Worm (Caenorhabditis elegans) whole organism, L4 larva: ENCODE data around the gene fbxb-48.

ENCODE experiments used
- T26A8.4 ChIP-seq: fragments of 200-800 bp; sonication (Bioruptor generic); IDR thresholded peaks from 2 replicates; pipeline ENCODE4 v1.3.6; 2022; ENCODE audit warnings: missing genetic modification characterization, missing compliant biosample characterization
- Y5F2A.4 ChIP-seq: fragments of 200-800 bp; sonication (Bioruptor generic); optimal IDR thresholded peaks from 2 replicates; lab custom pipeline; 2018; ENCODE audit warnings: mild to moderate bottlenecking, missing genetic modification characterization, missing compliant biosample characterization
- ZK546.5 ChIP-seq, 2 experiments: sonication (generic microtip); optimal IDR thresholded peaks; 2 replicates each; lab custom pipeline; 2017; ENCODE audit warnings: missing biosample characterization in 2 of 2, missing genetic modification characterization in 2 of 2
- aha-1 ChIP-seq: fragments of 150-350 bp; peaks from one replicate; lab custom pipeline; 2014; ENCODE audit warnings: missing biosample characterization, missing genetic modification characterization
- ama-1 ChIP-seq: fragments of 150-350 bp; optimal IDR thresholded peaks from 2 replicates; lab custom pipeline; 2014; ENCODE audit warnings: inconsistent platforms, mixed read lengths
- ceh-62 ChIP-seq: sonication (generic microtip); optimal IDR thresholded peaks from 2 replicates; lab custom pipeline; 2017; ENCODE audit warnings: missing biosample characterization, missing genetic modification characterization
- ceh-82 ChIP-seq: sonication (generic microtip); optimal IDR thresholded peaks from 2 replicates; lab custom pipeline; 2017; ENCODE audit warnings: missing biosample characterization, missing genetic modification characterization
- daf-12 ChIP-seq: fragments of 150-350 bp; optimal IDR thresholded peaks from 2 replicates; lab custom pipeline; 2014; ENCODE audit warnings: missing biosample characterization, missing genetic modification reagents, missing genetic modification characterization
- daf-16 ChIP-seq, 3 experiments: sonication (generic microtip); optimal IDR thresholded peaks; 2 replicates each; lab custom pipeline; 2016 to 2017; ENCODE audit warnings: missing genetic modification characterization in 3 of 3, missing genetic modification reagents in 3 of 3, mild to moderate bottlenecking in 2 of 3, missing compliant biosample characterization in 2 of 3, missing biosample characterization in 1 of 3, moderate library complexity in 1 of 3
- dmd-6 ChIP-seq: fragments of 200-800 bp; sonication (Bioruptor generic); IDR thresholded peaks from 2 replicates; pipeline ENCODE4 v1.3.6; 2022; ENCODE audit warnings: missing genetic modification reagents, missing genetic modification characterization, missing compliant biosample characterization
- dmd-9 ChIP-seq: fragments of 200-800 bp; sonication (Bioruptor generic); IDR thresholded peaks from 2 replicates; pipeline ENCODE4 v1.3.6; 2022; ENCODE audit warnings: missing genetic modification reagents, missing genetic modification characterization, missing compliant biosample characterization
- dpl-1 ChIP-seq: fragments of 150-350 bp; optimal IDR thresholded peaks from 2 replicates; lab custom pipeline; 2014; ENCODE audit warnings: missing biosample characterization, missing genetic modification reagents, missing genetic modification characterization
- duxl-1 ChIP-seq: sonication (generic microtip); optimal IDR thresholded peaks from 2 replicates; lab custom pipeline; 2016; ENCODE audit warnings: mild to moderate bottlenecking, missing genetic modification characterization, moderate library complexity, missing compliant biosample characterization; ENCODE audit not compliant: poor library complexity
- dve-1 ChIP-seq: sonication (generic microtip); optimal IDR thresholded peaks from 2 replicates; lab custom pipeline; 2017; ENCODE audit warnings: antibody characterized with exemption, mild to moderate bottlenecking, missing genetic modification characterization, missing compliant biosample characterization; ENCODE audit not compliant: insufficient read depth
- egl-43 ChIP-seq: fragments of 200-800 bp; sonication (Bioruptor generic); IDR thresholded peaks from 2 replicates; pipeline ENCODE4 v1.3.6; 2022; ENCODE audit warnings: missing genetic modification reagents, missing genetic modification characterization, missing compliant biosample characterization
- fos-1 ChIP-seq: fragments of 150-350 bp; optimal IDR thresholded peaks from 2 replicates; lab custom pipeline; 2014; ENCODE audit warnings: missing biosample characterization, missing genetic modification characterization
- hlh-11 ChIP-seq: fragments of 200-800 bp; sonication (Bioruptor generic); optimal IDR thresholded peaks from 2 replicates; lab custom pipeline; 2018; ENCODE audit warnings: mild to moderate bottlenecking, missing genetic modification characterization, missing compliant biosample characterization
- lin-38 ChIP-seq: fragments of 200-800 bp; sonication (Bioruptor generic); IDR thresholded peaks from 2 replicates; pipeline ENCODE4 v1.3.6; 2022; ENCODE audit warnings: missing genetic modification reagents, missing genetic modification characterization, missing compliant biosample characterization
- mdl-1 ChIP-seq, 2 experiments: fragments of 150-350 bp in 1 of 2; sonication (generic microtip) in 1 of 2; optimal IDR thresholded peaks; 2 replicates each; lab custom pipeline; 2014 to 2017; ENCODE audit warnings: missing biosample characterization in 2 of 2, missing genetic modification characterization in 2 of 2
- mdt-29 ChIP-seq: fragments of 200-800 bp; sonication (Bioruptor generic); IDR thresholded peaks from 2 replicates; pipeline ENCODE4 v1.3.6; 2022; ENCODE audit warnings: missing genetic modification reagents, missing genetic modification characterization, missing compliant biosample characterization
- nhr-10 ChIP-seq: fragments of 150-350 bp; optimal IDR thresholded peaks from 2 replicates; lab custom pipeline; 2014; ENCODE audit warnings: missing biosample characterization, missing genetic modification characterization
- nhr-102 ChIP-seq: sonication (generic microtip); optimal IDR thresholded peaks from 2 replicates; lab custom pipeline; 2016; ENCODE audit warnings: mild to moderate bottlenecking, missing genetic modification characterization, moderate library complexity, missing compliant biosample characterization
- nhr-11 ChIP-seq: fragments of 150-350 bp; optimal IDR thresholded peaks from 2 replicates; lab custom pipeline; 2014; ENCODE audit warnings: missing biosample characterization, missing genetic modification characterization
- nhr-28 ChIP-seq: fragments of 150-350 bp; optimal IDR thresholded peaks from 2 replicates; lab custom pipeline; 2014; ENCODE audit warnings: missing biosample characterization, missing genetic modification characterization
- nhr-42 ChIP-seq: fragments of 200-800 bp; sonication (Bioruptor generic); IDR thresholded peaks from 2 replicates; pipeline ENCODE4 v1.3.6; 2022; ENCODE audit warnings: missing genetic modification characterization, missing compliant biosample characterization
- nhr-76 ChIP-seq: fragments of 150-350 bp; optimal IDR thresholded peaks from 2 replicates; lab custom pipeline; 2014; ENCODE audit warnings: missing biosample characterization, missing genetic modification characterization
- php-3 ChIP-seq: fragments of 200-800 bp; sonication (Bioruptor generic); IDR thresholded peaks from 2 replicates; pipeline ENCODE4 v1.3.6; 2022; ENCODE audit warnings: missing genetic modification reagents, missing genetic modification characterization, missing compliant biosample characterization
- pqm-1 ChIP-seq: sonication (generic microtip); optimal IDR thresholded peaks from 2 replicates; lab custom pipeline; 2017; ENCODE audit warnings: missing biosample characterization, missing genetic modification characterization
- spr-1 ChIP-seq: sonication (generic microtip); optimal IDR thresholded peaks from 2 replicates; lab custom pipeline; 2016; ENCODE audit warnings: mild to moderate bottlenecking, missing genetic modification characterization, missing compliant biosample characterization
- spr-3 ChIP-seq: fragments of 200-800 bp; sonication (Bioruptor generic); optimal IDR thresholded peaks from 2 replicates; lab custom pipeline; 2018; ENCODE audit warnings: mild to moderate bottlenecking, missing genetic modification characterization, missing compliant biosample characterization
- unc-62 ChIP-seq, 3 experiments: fragments of 150-350 bp in 1 of 3; sonication (generic microtip); optimal IDR thresholded peaks in 2 of 3; peaks in 1 of 3; 1 replicate in 1 of 3; 2 replicates in 2 of 3; lab custom pipeline; 2014 to 2017; ENCODE audit warnings: missing biosample characterization in 3 of 3, missing genetic modification characterization in 3 of 3, missing genetic modification reagents in 3 of 3, missing genotype in 1 of 3
- zip-2 ChIP-seq: fragments of 150-350 bp; optimal IDR thresholded peaks from 2 replicates; lab custom pipeline; 2014; ENCODE audit warnings: missing biosample characterization, missing genetic modification characterization
- ztf-11 ChIP-seq: fragments of 150-350 bp; optimal IDR thresholded peaks from 2 replicates; lab custom pipeline; 2014; ENCODE audit warnings: missing biosample characterization, missing genetic modification characterization

fbxb-48 gene

ce11 chrII:1731932-1732331 is 12.9 kb upstream of the fbxb-48 start, which contains the start of gene ceh-82:
Gene ceh-82 (plus strand): TSS chrII:1732232.
- TF ChIP-seq ceh-62 (tag; lab: Kevin White, UChicago) (no peak), dmd-9 (GFP tag; lab: Robert Waterston, UW) (no peak), fos-1 (tag; lab: Kevin White, UChicago) (no peak), Y5F2A.4 (no peak), nhr-102 (no peak), dve-1 (no peak), egl-43 (GFP tag; lab: Robert Waterston, UW) (no peak), daf-12 (tag; lab: Kevin White, UChicago) (no peak)

ce11 chrII:1730103-1730502 is 11.1 kb upstream of the fbxb-48 start, which contains the start of gene ceh-81:
Gene ceh-81 (plus strand): TSS chrII:1730403.
- TF ChIP-seq unc-62 (GFP tag; optimal IDR thresholded peaks at IDR 0.05 in 1 of 2; lab: Kevin White, UChicago) (peak in 1 of 2 experiments; percentile 23), unc-62 (tag; optimal IDR thresholded peaks at IDR 0.05; lab: Kevin White, UChicago) (no peak), lin-38 (no peak)

ce11 chrII:1728253-1728652 is 9.2 kb upstream of the fbxb-48 start, which contains the start of gene btb-9:
Gene btb-9 (plus strand): TSS chrII:1728506.
- TF ChIP-seq pqm-1 (tag; lab: Kevin White, UChicago): peak; percentile 96
- no peak for TF ChIP-seq T26A8.4 (GFP tag; lab: Robert Waterston, UW)
- TF ChIP-seq duxl-1 (tag; lab: Kevin White, UChicago): peak; percentile 4
- no peak for TF ChIP-seq ztf-11 (tag; lab: Kevin White, UChicago)
- peak; percentile 84 for TF ChIP-seq nhr-28
- peak; percentile 72 for TF ChIP-seq dmd-6 (GFP tag; lab: Robert Waterston, UW)
- TF ChIP-seq hlh-11 (tag; lab: Kevin White, UChicago): peak; percentile 51
- 0 out of 2 replicates have a peak, but pooled peaks have one; percentile 11 for TF ChIP-seq php-3
- peak; percentile 9 for TF ChIP-seq aha-1 (tag; lab: Kevin White, UChicago)
- no peak for TF ChIP-seq daf-16 (GFP tag; optimal IDR thresholded peaks at IDR 0.05; lab: Kevin White, UChicago)
- peak; percentile 58 for TF ChIP-seq daf-16 (tag; optimal IDR thresholded peaks at IDR 0.05; lab: Kevin White, UChicago)

- no peak for TF ChIP-seq spr-3 (GFP tag; lab: Kevin White, UChicago)
- TF ChIP-seq mdl-1 (tag; optimal IDR thresholded peaks at IDR 0.05; lab: Kevin White, UChicago): no peak
- TF ChIP-seq aha-1 (tag; lab: Kevin White, UChicago): peak; percentile 60
- peak in 1 of 2 experiments; percentile 63 for TF ChIP-seq unc-62 (GFP tag; optimal IDR thresholded peaks at IDR 0.05 in 1 of 2; lab: Kevin White, UChicago)
- no peak for TF ChIP-seq unc-62 (tag; optimal IDR thresholded peaks at IDR 0.05; lab: Kevin White, UChicago)
- no peak for TF ChIP-seq ztf-11 (tag; lab: Kevin White, UChicago)
- TF ChIP-seq ama-1 (lab: Kevin White, UChicago): no peak
- TF ChIP-seq nhr-10 (tag; lab: Kevin White, UChicago): no peak
Observed at ce11 chrII:1725735-1726134, 6.7 kb upstream of the fbxb-48 start, which contains the start of gene F45C12.17. Gene F45C12.17 (plus strand): TSS chrII:1726111.

ce11 chrII:1724314-1724713 is 5.3 kb upstream of the fbxb-48 start, which contains the start of gene fbxb-11:
Gene fbxb-11 (plus strand): TSS chrII:1724614.
- TF ChIP-seq nhr-42 (no peak), ZK546.5 (tag; optimal IDR thresholded peaks at IDR 0.05; lab: Kevin White, UChicago) (no peak), pqm-1 (tag; lab: Kevin White, UChicago) (no peak), Y5F2A.4 (no peak), mdt-29 (GFP tag; lab: Robert Waterston, UW) (no peak), zip-2 (no peak), dpl-1 (GFP tag; lab: Kevin White, UChicago) (no peak), nhr-76 (no peak)

ce11 chrII:1722394-1722793 is 3.3 kb upstream of the fbxb-48 start, which contains the start of the genes fbxb-5 and btb-8:
Gene fbxb-5 (minus strand): TSS chrII:1722494.
Gene btb-8 (plus strand): TSS chrII:1722770.
- no peak for TF ChIP-seq nhr-11 (tag; lab: Kevin White, UChicago)
- TF ChIP-seq spr-1: no peak
- TF ChIP-seq dpl-1 (GFP tag; lab: Kevin White, UChicago): no peak
- no peak for TF ChIP-seq ceh-82 (tag; lab: Kevin White, UChicago)
